Fruit fly (Drosophila melanogaster): Measurements from ENCODE around the gene CG14817.
A peak's percentile ranks its signal among the peaks of the same experiment; 100 is the strongest.

CG14817 gene

DNA sequence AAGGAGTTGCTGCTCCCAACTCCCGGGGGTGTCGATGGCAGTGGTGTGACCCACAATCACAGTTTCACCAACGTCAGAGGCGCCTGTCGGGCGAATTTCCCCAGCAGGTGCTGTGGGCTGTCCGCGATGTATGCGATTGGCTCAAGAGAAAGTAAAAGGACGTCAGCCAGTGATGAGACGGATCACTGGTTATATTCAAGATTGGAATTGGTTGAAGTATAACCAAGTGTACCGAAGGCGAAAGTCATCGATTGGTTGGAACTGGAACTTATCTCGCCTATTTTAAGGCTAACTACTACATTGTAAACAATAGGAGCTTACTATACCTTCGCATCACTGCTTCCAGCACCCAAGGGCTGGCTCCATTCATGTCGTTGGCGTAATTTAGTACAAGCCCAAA is 26.0 kb upstream of the CG14817 start, which contains the start of gene CG32801:
Gene CG32801, minus strand, starts transcription at position 101 of the 400 bp plus-strand sequence.
- TF ChIP-seq Dif (GFP tag; optimal IDR thresholded peaks at IDR 0.05; ENCODE audit: partially characterized antibody) (no peak), rgr (GFP tag; optimal IDR thresholded peaks at IDR 0.05) (no peak), Hr78 (GFP tag; optimal IDR thresholded peaks at IDR 0.05) (no peak), Vsx2 (GFP tag; optimal IDR thresholded peaks at IDR 0.05; ENCODE audit: partially characterized antibody) (no peak), brk (GFP tag; optimal IDR thresholded peaks at IDR 0.05) (no peak), pan (optimal IDR thresholded peaks at IDR 0.05) (no peak), usp (GFP tag; optimal IDR thresholded peaks at IDR 0.05) (no peak), dsf (GFP tag; optimal IDR thresholded peaks at IDR 0.05; ENCODE audit: borderline replicate concordance) (no peak), Mio (GFP tag; optimal IDR thresholded peaks at IDR 0.05) (no peak), CG9705 (GFP tag; optimal IDR thresholded peaks at IDR 0.05) (no peak), Abd-B (GFP tag; optimal IDR thresholded peaks at IDR 0.05) (no peak), dl (GFP tag; optimal IDR thresholded peaks at IDR 0.05; ENCODE audit: insufficient read depth in 1 of 2, partially characterized antibody in 2 of 2) (no peak), foxo (GFP tag; optimal IDR thresholded peaks at IDR 0.05) (no peak), Hr83 (GFP tag; optimal IDR thresholded peaks at IDR 0.05; ENCODE audit: poor library complexity, severe bottlenecking) (no peak), Sp1 (GFP tag; optimal IDR thresholded peaks at IDR 0.05) (no peak), lola (GFP tag; optimal IDR thresholded peaks at IDR 0.05) (no peak), sage (GFP tag; optimal IDR thresholded peaks at IDR 0.05) (no peak)

dm6 chrX:1901605-1902136 is 24.6 kb upstream of the CG14817 start, which contains the start of gene Ldaf1:
Gene Ldaf1 (minus strand): TSS chrX:1901911.
- no peak for TF ChIP-seq Hnf4 (GFP tag; optimal IDR thresholded peaks at IDR 0.05)
- no peak for TF ChIP-seq N (GFP tag; optimal IDR thresholded peaks at IDR 0.05)
- no peak for TF ChIP-seq Myc (optimal IDR thresholded peaks at IDR 0.05)
- TF ChIP-seq Rel (GFP tag; optimal IDR thresholded peaks at IDR 0.05), result no peak
- TF ChIP-seq Rel (tag; optimal IDR thresholded peaks at IDR 0.05), result peak; percentile 24
- no peak for TF ChIP-seq HLH106 (tag; optimal IDR thresholded peaks at IDR 0.05)
- no peak for TF ChIP-seq Mio (GFP tag; optimal IDR thresholded peaks at IDR 0.05)
- TF ChIP-seq OdsH (GFP tag; optimal IDR thresholded peaks at IDR 0.05), result no peak
- TF ChIP-seq dmrt93B (GFP tag; optimal IDR thresholded peaks at IDR 0.05), result no peak
- no peak for TF ChIP-seq Hr78 (GFP tag; optimal IDR thresholded peaks at IDR 0.05)
- TF ChIP-seq dsf (GFP tag; optimal IDR thresholded peaks at IDR 0.05; ENCODE audit: borderline replicate concordance), result no peak
- TF ChIP-seq sage (GFP tag; optimal IDR thresholded peaks at IDR 0.05), result no peak
- peak; percentile 20 for TF ChIP-seq Sp1 (GFP tag; optimal IDR thresholded peaks at IDR 0.05)
- no peak for TF ChIP-seq woc (GFP tag; optimal IDR thresholded peaks at IDR 0.05)
- no peak for TF ChIP-seq CG9705 (GFP tag; optimal IDR thresholded peaks at IDR 0.05)
- TF ChIP-seq Vsx2 (GFP tag; optimal IDR thresholded peaks at IDR 0.05; ENCODE audit: partially characterized antibody), result no peak
- no peak for TF ChIP-seq foxo (GFP tag; optimal IDR thresholded peaks at IDR 0.05)
- no peak for TF ChIP-seq GATAd (GFP tag; optimal IDR thresholded peaks at IDR 0.05)

- TF ChIP-seq GATAd (GFP tag; optimal IDR thresholded peaks at IDR 0.05) (no peak), Mio (GFP tag; optimal IDR thresholded peaks at IDR 0.05) (no peak), Hnf4 (GFP tag; optimal IDR thresholded peaks at IDR 0.05) (peak; percentile 2), dmrt93B (GFP tag; optimal IDR thresholded peaks at IDR 0.05) (no peak), fru (GFP tag; optimal IDR thresholded peaks at IDR 0.05) (no peak), br (GFP tag; optimal IDR thresholded peaks at IDR 0.05) (peak; percentile 14), Dfd (GFP tag; optimal IDR thresholded peaks at IDR 0.05) (no peak), N (GFP tag; optimal IDR thresholded peaks at IDR 0.05) (no peak), lola (GFP tag; optimal IDR thresholded peaks at IDR 0.05) (no peak), OdsH (GFP tag; optimal IDR thresholded peaks at IDR 0.05) (no peak), brk (GFP tag; optimal IDR thresholded peaks at IDR 0.05) (no peak), Hr83 (GFP tag; optimal IDR thresholded peaks at IDR 0.05; ENCODE audit: poor library complexity, severe bottlenecking) (no peak), foxo (GFP tag; optimal IDR thresholded peaks at IDR 0.05) (peak in 1 of 2 experiments; percentile 19), CrebA (GFP tag; optimal IDR thresholded peaks at IDR 0.05; ENCODE audit: borderline replicate concordance) (no peak), jim (GFP tag; optimal IDR thresholded peaks at IDR 0.05) (no peak), Jra (GFP tag; optimal IDR thresholded peaks at IDR 0.05) (peak; percentile 41), tai (GFP tag; optimal IDR thresholded peaks at IDR 0.05) (no peak), Vsx2 (GFP tag; optimal IDR thresholded peaks at IDR 0.05; ENCODE audit: partially characterized antibody) (no peak), dl (GFP tag; optimal IDR thresholded peaks at IDR 0.05; ENCODE audit: insufficient read depth in 1 of 2, partially characterized antibody in 2 of 2) (no peak), Hr78 (GFP tag; optimal IDR thresholded peaks at IDR 0.05) (no peak), pan (optimal IDR thresholded peaks at IDR 0.05) (no peak), woc (GFP tag; optimal IDR thresholded peaks at IDR 0.05) (no peak), rgr (GFP tag; optimal IDR thresholded peaks at IDR 0.05) (peak; percentile 47), h (GFP tag; optimal IDR thresholded peaks at IDR 0.05) (peak; percentile 8), CG9705 (GFP tag; optimal IDR thresholded peaks at IDR 0.05) (no peak), Rel (GFP tag; optimal IDR thresholded peaks at IDR 0.05) (no peak), Rel (tag; optimal IDR thresholded peaks at IDR 0.05) (peak; percentile 98), HLH106 (tag; optimal IDR thresholded peaks at IDR 0.05) (peak; percentile 15), CG32264 (GFP tag; optimal IDR thresholded peaks at IDR 0.05) (no peak), Myc (optimal IDR thresholded peaks at IDR 0.05) (no peak), sage (GFP tag; optimal IDR thresholded peaks at IDR 0.05) (no peak), Sp1 (GFP tag; optimal IDR thresholded peaks at IDR 0.05) (no peak), usp (GFP tag; optimal IDR thresholded peaks at IDR 0.05) (no peak), ey (GFP tag; optimal IDR thresholded peaks at IDR 0.05) (peak; percentile 37), psq (GFP tag; optimal IDR thresholded peaks at IDR 0.05) (peak; percentile 1)
Observed at dm6 chrX:1900123-1900818, 23.2 kb upstream of the CG14817 start, which contains the start of gene arm. Gene arm (minus strand): TSS chrX:1900646.

Measured in whole organism, wandering third instar larva.